Fruit fly (Drosophila melanogaster): ENCODE data around the gene CG4199.

CG4199 gene

DNA sequence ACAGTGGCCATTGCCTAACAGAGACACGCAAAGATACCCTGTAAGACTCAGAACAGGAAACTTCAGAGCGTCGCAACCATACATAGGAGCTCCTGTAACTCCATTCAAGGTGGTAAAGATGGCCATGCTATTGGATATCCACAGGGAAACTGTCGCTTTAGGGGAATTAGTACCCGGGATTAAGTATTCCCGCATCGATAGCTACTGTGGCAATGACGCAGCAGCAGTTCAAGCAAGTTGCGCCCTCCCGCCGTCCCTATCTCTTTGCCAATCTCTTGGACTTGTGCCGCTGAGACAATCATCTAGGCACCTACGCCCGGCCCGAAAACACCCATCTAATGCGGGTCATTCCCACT, 2.6 kb downstream of the CG4199 start (continued):
- TF ChIP-seq CG8089 (GFP tag; optimal IDR thresholded peaks at IDR 0.05) = peak; percentile 25
- TF ChIP-seq Ada2b (GFP tag; IDR thresholded peaks at IDR 0.05) = peak; percentile 76
- peak; percentile 16 for TF ChIP-seq CG10274 (GFP tag; optimal IDR thresholded peaks at IDR 0.05)
- TF ChIP-seq CG2875 (GFP tag; optimal IDR thresholded peaks at IDR 0.05) = peak; percentile 8
- TF ChIP-seq HHEX (GFP tag; optimal IDR thresholded peaks at IDR 0.05) = peak; percentile 61
- TF ChIP-seq NfI (GFP tag; optimal IDR thresholded peaks at IDR 0.05) = peak; percentile 52
- TF ChIP-seq Hr39 (optimal IDR thresholded peaks at IDR 0.05) = no peak
- peak; percentile 11 for TF ChIP-seq Hr3 (GFP tag; optimal IDR thresholded peaks at IDR 0.05)
- TF ChIP-seq luna (GFP tag; optimal IDR thresholded peaks at IDR 0.05) = peak; percentile 20
- TF ChIP-seq CG14965 (GFP tag; optimal IDR thresholded peaks at IDR 0.05; ENCODE audit: borderline replicate concordance) = no peak
- peak; percentile 65 for TF ChIP-seq Hmr (GFP tag; optimal IDR thresholded peaks at IDR 0.05)
- no peak for TF ChIP-seq Nf-YB (GFP tag; optimal IDR thresholded peaks at IDR 0.05)
- peak; percentile 69 for TF ChIP-seq CG14014 (GFP tag; IDR thresholded peaks at IDR 0.05)
- peak; percentile 52 for TF ChIP-seq tx (GFP tag; optimal IDR thresholded peaks at IDR 0.05)
- peak; percentile 59 for TF ChIP-seq BtbVII (GFP tag; optimal IDR thresholded peaks at IDR 0.05)
- TF ChIP-seq CG12299 (tag; optimal IDR thresholded peaks at IDR 0.05) = no peak
- 0 out of 3 replicates have a peak, but pooled peaks have one; percentile 43 for TF ChIP-seq ci (GFP tag; IDR thresholded peaks at IDR 0.05)
- peak; percentile 66; the same call in 2 of the 3 replicates for TF ChIP-seq CG34422 (GFP tag; IDR thresholded peaks at IDR 0.05)
- TF ChIP-seq CG31441 (GFP tag; IDR thresholded peaks at IDR 0.05) = peak; percentile 44; the same call in 1 of the 2 replicates
- peak; percentile 5 for TF ChIP-seq abd-A (tag; optimal IDR thresholded peaks at IDR 0.05)
- TF ChIP-seq CG8478 (optimal IDR thresholded peaks at IDR 0.05) = no peak
- peak; percentile 5 for TF ChIP-seq CG11723 (GFP tag; optimal IDR thresholded peaks at IDR 0.05)
- 0 out of 2 replicates have a peak, but pooled peaks have one; percentile 23 for TF ChIP-seq dimm (GFP tag; IDR thresholded peaks at IDR 0.05)
- TF ChIP-seq knrl (GFP tag; IDR thresholded peaks at IDR 0.05; ENCODE audit: partially characterized antibody) = no peak
- peak; percentile 2 for TF ChIP-seq Hey (tag; optimal IDR thresholded peaks at IDR 0.05)
- peak; percentile 21 for TF ChIP-seq CG9437 (GFP tag; optimal IDR thresholded peaks at IDR 0.05)
- peak; percentile 86 for TF ChIP-seq Rfx (GFP tag; IDR thresholded peaks at IDR 0.05)
- TF ChIP-seq tup (GFP tag; optimal IDR thresholded peaks at IDR 0.05) = no peak
- peak; percentile 76 for TF ChIP-seq CG9215 (GFP tag; IDR thresholded peaks at IDR 0.05)
- TF ChIP-seq CG16815 (GFP tag; optimal IDR thresholded peaks at IDR 0.05) = peak; percentile 16
- TF ChIP-seq az2 (GFP tag; optimal IDR thresholded peaks at IDR 0.05) = peak; percentile 13
- peak; percentile 58 for TF ChIP-seq Fer3 (tag; optimal IDR thresholded peaks at IDR 0.05)
- TF ChIP-seq cg (GFP tag; optimal IDR thresholded peaks at IDR 0.05) = no peak
- TF ChIP-seq Pdp1 (GFP tag; optimal IDR thresholded peaks at IDR 0.05) = peak; percentile 24 to 61
- TF ChIP-seq gro (GFP tag; optimal IDR thresholded peaks at IDR 0.05) = no peak
- peak; percentile 25 for TF ChIP-seq pho (GFP tag; optimal IDR thresholded peaks at IDR 0.05)
- peak; percentile 44 for TF ChIP-seq CG3995 (GFP tag; optimal IDR thresholded peaks at IDR 0.05)
- TF ChIP-seq ro (GFP tag; IDR thresholded peaks at IDR 0.05) = 0 out of 2 replicates have a peak, but pooled peaks have one; percentile 44
- peak; percentile 66 for TF ChIP-seq seq (GFP tag; IDR thresholded peaks at IDR 0.05)
- TF ChIP-seq CG7745 (tag; optimal IDR thresholded peaks at IDR 0.05) = no peak
- TF ChIP-seq Ptx1 (GFP tag; IDR thresholded peaks at IDR 0.05) = peak; percentile 85
- peak; percentile 57; the same call in 1 of the 2 replicates for TF ChIP-seq toy (GFP tag; IDR thresholded peaks at IDR 0.05)
- TF ChIP-seq ac (GFP tag; optimal IDR thresholded peaks at IDR 0.05) = no peak
- TF ChIP-seq Dip3 (GFP tag; optimal IDR thresholded peaks at IDR 0.05) = peak; percentile 52
- TF ChIP-seq ase (GFP tag; IDR thresholded peaks at IDR 0.05) = peak; percentile 71
- peak; percentile 31; the same call in 1 of the 2 replicates for TF ChIP-seq CG14667 (GFP tag; IDR thresholded peaks at IDR 0.05)
- peak; percentile 72; the same call in 2 of the 3 replicates for TF ChIP-seq so (GFP tag; IDR thresholded peaks at IDR 0.05)
- TF ChIP-seq CG11504 (tag; optimal IDR thresholded peaks at IDR 0.05) = peak; percentile 74
- TF ChIP-seq Lpt (GFP tag; optimal IDR thresholded peaks at IDR 0.05) = no peak
- TF ChIP-seq zfh1 (GFP tag; IDR thresholded peaks at IDR 0.05) = peak; percentile 74; the same call in 2 of the 3 replicates
- TF ChIP-seq CG12942 (GFP tag; optimal IDR thresholded peaks at IDR 0.05) = peak; percentile 52
- peak; percentile 22; the same call in 1 of the 2 replicates for TF ChIP-seq Poxn (GFP tag; IDR thresholded peaks at IDR 0.05)

Data from whole organism, embryonic.